Fruit fly (Drosophila melanogaster): ENCODE measurements around the gene Brd8.

The Brd8 gene

DNA sequence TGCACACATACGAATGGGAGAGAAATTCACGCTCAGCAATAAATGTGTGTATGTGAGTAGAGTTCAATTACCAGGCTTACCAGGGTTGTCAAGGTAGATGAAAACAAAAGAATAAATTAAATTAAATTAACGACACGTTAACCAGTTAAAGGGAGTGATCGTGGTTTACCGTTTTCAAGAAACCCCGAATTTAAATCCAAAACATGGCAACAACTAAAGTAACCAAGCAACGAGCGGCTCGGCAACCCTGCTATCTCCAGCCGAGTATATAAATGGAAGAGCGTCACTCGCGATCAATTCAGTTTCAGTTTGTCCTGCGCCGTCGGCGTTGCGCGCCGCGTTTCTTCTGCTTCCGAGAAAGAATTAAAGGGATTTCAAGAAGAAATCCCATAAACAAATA lies 9.0 kb upstream of the Brd8 start (continued):
- no peak for TF ChIP-seq D (optimal IDR thresholded peaks at IDR 0.05)
- TF ChIP-seq D (GFP tag; optimal IDR thresholded peaks at IDR 0.05), result peak; percentile 99
- TF ChIP-seq disco-r (GFP tag; optimal IDR thresholded peaks at IDR 0.05), result peak; percentile 99
- TF ChIP-seq CG12391 (tag; optimal IDR thresholded peaks at IDR 0.05), result peak; percentile 99
- peak; percentile 98 for TF ChIP-seq CG18764 (GFP tag; optimal IDR thresholded peaks at IDR 0.05)
- peak; percentile 24; the same call in 1 of the 4 replicates for TF ChIP-seq Dll (GFP tag; IDR thresholded peaks at IDR 0.05; ENCODE audit: partially characterized antibody)
- peak; percentile 99 for TF ChIP-seq repo (GFP tag; optimal IDR thresholded peaks at IDR 0.05)
- TF ChIP-seq CG11247 (GFP tag; IDR thresholded peaks at IDR 0.05), result peak; percentile 99
- TF ChIP-seq unc-4 (GFP tag; IDR thresholded peaks at IDR 0.05; ENCODE audit: partially characterized antibody), result no peak
- TF ChIP-seq cato (GFP tag; optimal IDR thresholded peaks at IDR 0.05; ENCODE audit: borderline replicate concordance), result peak; percentile 98
- TF ChIP-seq ATbp (GFP tag; optimal IDR thresholded peaks at IDR 0.05), result peak; percentile 99
- peak; percentile 99 for TF ChIP-seq CG4820 (GFP tag; optimal IDR thresholded peaks at IDR 0.05)
- TF ChIP-seq CG17385 (GFP tag; optimal IDR thresholded peaks at IDR 0.05), result peak; percentile 98
- TF ChIP-seq CG7928 (GFP tag; optimal IDR thresholded peaks at IDR 0.05), result peak; percentile 86
- peak; percentile 99 for TF ChIP-seq CG9817 (tag; optimal IDR thresholded peaks at IDR 0.05)
- peak; percentile 98 for TF ChIP-seq CG14667 (GFP tag; IDR thresholded peaks at IDR 0.05)
- peak; percentile 98 for TF ChIP-seq gt (GFP tag; IDR thresholded peaks at IDR 0.05)
- TF ChIP-seq Oaz (GFP tag; IDR thresholded peaks at IDR 0.05), result peak; percentile 99
- peak; percentile 99 for TF ChIP-seq B-H1 (GFP tag; IDR thresholded peaks at IDR 0.05)
- TF ChIP-seq crol (GFP tag; IDR thresholded peaks at IDR 0.05), result peak; percentile 87
- TF ChIP-seq CG5245 (GFP tag; optimal IDR thresholded peaks at IDR 0.05), result peak; percentile 99
- peak; percentile 99 for TF ChIP-seq CG2678 (tag; optimal IDR thresholded peaks at IDR 0.05)
- TF ChIP-seq grau (tag; optimal IDR thresholded peaks at IDR 0.05), result peak; percentile 98
- peak; percentile 99 for TF ChIP-seq CG17568 (GFP tag; optimal IDR thresholded peaks at IDR 0.05)
- TF ChIP-seq CG1602 (GFP tag; optimal IDR thresholded peaks at IDR 0.05), result peak; percentile 99
- peak; percentile 99 for TF ChIP-seq NfI (GFP tag; optimal IDR thresholded peaks at IDR 0.05)
- TF ChIP-seq bigmax (GFP tag; optimal IDR thresholded peaks at IDR 0.05), result peak; percentile 86
- peak; percentile 99 for TF ChIP-seq CG12071 (GFP tag; optimal IDR thresholded peaks at IDR 0.05)
- peak; percentile 99 for TF ChIP-seq Side (GFP tag; optimal IDR thresholded peaks at IDR 0.05)
- TF ChIP-seq MTF-1 (GFP tag; optimal IDR thresholded peaks at IDR 0.05; ENCODE audit: borderline replicate concordance), result peak; percentile 98
- peak; percentile 92 for TF ChIP-seq MESR4 (GFP tag; optimal IDR thresholded peaks at IDR 0.05)
- peak; percentile 99 for TF ChIP-seq CG34422 (GFP tag; IDR thresholded peaks at IDR 0.05)
- TF ChIP-seq CG1647 (GFP tag; optimal IDR thresholded peaks at IDR 0.05), result peak; percentile 99
- TF ChIP-seq corto (GFP tag; optimal IDR thresholded peaks at IDR 0.05), result peak; percentile 100
- peak; percentile 96 for TF ChIP-seq Poxn (GFP tag; IDR thresholded peaks at IDR 0.05)
- TF ChIP-seq Gsc (GFP tag; IDR thresholded peaks at IDR 0.05), result peak; percentile 97
- TF ChIP-seq CG18262 (tag; optimal IDR thresholded peaks at IDR 0.05), result peak; percentile 99
- TF ChIP-seq CHES-1-like (GFP tag; optimal IDR thresholded peaks at IDR 0.05), result peak; percentile 99
- TF ChIP-seq CG17359 (tag; optimal IDR thresholded peaks at IDR 0.05), result peak; percentile 99
- peak; percentile 93 for TF ChIP-seq CG31365 (tag; optimal IDR thresholded peaks at IDR 0.05)
- TF ChIP-seq yki (optimal IDR thresholded peaks at IDR 0.05), result no peak
- peak; percentile 99 for TF ChIP-seq ttk (GFP tag; IDR thresholded peaks at IDR 0.05)
- peak; percentile 95 for TF ChIP-seq TFAM (GFP tag; optimal IDR thresholded peaks at IDR 0.05)
- TF ChIP-seq CG9437 (GFP tag; optimal IDR thresholded peaks at IDR 0.05), result peak; percentile 95
- TF ChIP-seq shn (GFP tag; optimal IDR thresholded peaks at IDR 0.05), result peak; percentile 98
- TF ChIP-seq CG11695 (GFP tag; IDR thresholded peaks at IDR 0.05), result peak; percentile 99
- peak; percentile 99 for TF ChIP-seq CG30403 (GFP tag; optimal IDR thresholded peaks at IDR 0.05)
- TF ChIP-seq mld (GFP tag; IDR thresholded peaks at IDR 0.05; ENCODE audit: partially characterized antibody), result no peak
- TF ChIP-seq salm (tag; optimal IDR thresholded peaks at IDR 0.05), result peak; percentile 99
- TF ChIP-seq nerfin-2 (GFP tag; IDR thresholded peaks at IDR 0.05; ENCODE audit: partially characterized antibody), result no peak
- peak; percentile 99 for TF ChIP-seq CG4854 (GFP tag; optimal IDR thresholded peaks at IDR 0.05)
